Worm (Caenorhabditis elegans) whole organism, L1 larva: Measurements from ENCODE around the gene pgap-1.

Experiments
- C04F5.9 ChIP-seq: sonication (generic microtip); optimal IDR thresholded peaks from 2 replicates; lab custom pipeline; 2016; ENCODE audit warnings: missing genetic modification characterization, missing compliant biosample characterization
- C16A3.4 ChIP-seq: fragments of 150-350 bp; optimal IDR thresholded peaks from 2 replicates; lab custom pipeline; 2014; ENCODE audit warnings: missing biosample characterization, missing genetic modification characterization
- C34B4.2 ChIP-seq: sonication (generic microtip); optimal IDR thresholded peaks from 2 replicates; lab custom pipeline; 2017; ENCODE audit warnings: mild to moderate bottlenecking, missing genetic modification characterization, missing compliant biosample characterization
- F16B12.6 ChIP-seq: fragments of 150-350 bp; optimal IDR thresholded peaks from 2 replicates; lab custom pipeline; 2014; ENCODE audit warnings: missing biosample characterization, missing genetic modification characterization
- Y116A8C.19 ChIP-seq: sonication (generic microtip); optimal IDR thresholded peaks from 2 replicates; lab custom pipeline; 2016; ENCODE audit warnings: missing compliant biosample characterization, missing genetic modification characterization, borderline replicate concordance
- aha-1 ChIP-seq: fragments of 150-350 bp; optimal IDR thresholded peaks from 2 replicates; lab custom pipeline; 2014; ENCODE audit warnings: missing biosample characterization, missing genetic modification characterization
- ama-1 ChIP-seq: fragments of 150-350 bp; optimal IDR thresholded peaks from 2 replicates; lab custom pipeline; 2014
- blmp-1 ChIP-seq: fragments of 150-350 bp; optimal IDR thresholded peaks from 2 replicates; lab custom pipeline; 2014; ENCODE audit warnings: missing biosample characterization, missing genetic modification characterization
- ceh-8 ChIP-seq: fragments of 200-800 bp; sonication (Bioruptor generic); optimal IDR thresholded peaks from 2 replicates; lab custom pipeline; 2018; ENCODE audit warnings: mild to moderate bottlenecking, missing genetic modification characterization, moderate library complexity, missing compliant biosample characterization
- ceh-82 ChIP-seq, 3 experiments: fragments of 150-350 bp in 1 of 3; sonication (generic microtip) in 2 of 3; optimal IDR thresholded peaks; 2 replicates each; lab custom pipeline; 2014 to 2017; ENCODE audit warnings: missing biosample characterization in 3 of 3, missing genetic modification characterization in 3 of 3
- ceh-90 ChIP-seq: sonication (generic microtip); optimal IDR thresholded peaks from 2 replicates; lab custom pipeline; 2016; ENCODE audit warnings: missing genetic modification characterization, missing compliant biosample characterization
- ces-1 ChIP-seq: fragments of 150-350 bp; optimal IDR thresholded peaks from 2 replicates; lab custom pipeline; 2014; ENCODE audit warnings: missing biosample characterization, missing genetic modification reagents, missing genetic modification characterization
- efl-1 ChIP-seq, 4 experiments: fragments of 150-350 bp; optimal IDR thresholded peaks in 3 of 4; peaks in 1 of 4; 1 replicate in 1 of 4; 2 replicates in 3 of 4; lab custom pipeline; 2014; ENCODE audit warnings: missing biosample characterization in 2 of 4, missing genetic modification characterization in 2 of 4, missing genetic modification reagents in 2 of 4
- efl-3 ChIP-seq: fragments of 200-800 bp; sonication (Bioruptor generic); optimal IDR thresholded peaks from 2 replicates; lab custom pipeline; 2018; ENCODE audit warnings: mild to moderate bottlenecking, missing genetic modification characterization, missing compliant biosample characterization
- egl-13 ChIP-seq: sonication (generic microtip); optimal IDR thresholded peaks from 2 replicates; lab custom pipeline; 2016; ENCODE audit warnings: missing genotype, missing genetic modification reagents, missing genetic modification characterization, missing compliant biosample characterization
- egl-27 ChIP-seq, 2 experiments: fragments of 150-350 bp in 1 of 2; sonication (generic microtip); optimal IDR thresholded peaks; 3 replicates each; lab custom pipeline; 2017 to 2018; ENCODE audit warnings: missing biosample characterization in 2 of 2, missing genetic modification characterization in 2 of 2, missing genetic modification reagents in 2 of 2
- elt-3 ChIP-seq, 6 experiments: fragments of 150-350 bp in 1 of 6; sonication (generic microtip); optimal IDR thresholded peaks; 2 replicates each; lab custom pipeline; 2017 to 2018; ENCODE audit warnings: missing biosample characterization in 6 of 6, missing genetic modification characterization in 6 of 6, inconsistent platforms in 1 of 6
- fkh-4 ChIP-seq: sonication (generic microtip); optimal IDR thresholded peaks from 2 replicates; lab custom pipeline; 2016; ENCODE audit warnings: missing compliant biosample characterization, missing genetic modification characterization, borderline replicate concordance
- fkh-8 ChIP-seq: sonication (generic microtip); optimal IDR thresholded peaks from 2 replicates; lab custom pipeline; 2016; ENCODE audit warnings: mild to moderate bottlenecking, missing genetic modification characterization, missing compliant biosample characterization
- grh-1 ChIP-seq: fragments of 200-800 bp; sonication (Bioruptor generic); IDR thresholded peaks from 2 replicates; pipeline ENCODE4 v1.3.6; 2022; ENCODE audit warnings: missing genetic modification reagents, missing genetic modification characterization, missing compliant biosample characterization
- hlh-4 ChIP-seq: sonication (generic microtip); optimal IDR thresholded peaks from 2 replicates; lab custom pipeline; 2016; ENCODE audit warnings: mild to moderate bottlenecking, missing genetic modification characterization, missing compliant biosample characterization
- isw-1 ChIP-seq: fragments of 200-800 bp; sonication (Bioruptor generic); IDR thresholded peaks from 2 replicates; pipeline ENCODE4 v1.3.6; 2022; ENCODE audit warnings: missing genetic modification characterization, missing compliant biosample characterization
- jun-1 ChIP-seq: fragments of 150-350 bp; optimal IDR thresholded peaks from 2 replicates; lab custom pipeline; 2014; ENCODE audit warnings: missing biosample characterization, missing genetic modification reagents, missing genetic modification characterization
- lin-15B ChIP-seq: fragments of 150-350 bp; sonication (generic microtip); optimal IDR thresholded peaks from 3 replicates; lab custom pipeline; 2014; ENCODE audit warnings: missing biosample characterization, missing genetic modification characterization
- lin-35 ChIP-seq, 2 experiments: fragments of 150-350 bp; optimal IDR thresholded peaks; 2 replicates each; lab custom pipeline; 2014; ENCODE audit warnings: missing biosample characterization in 2 of 2, missing genetic modification characterization in 2 of 2, missing genetic modification reagents in 2 of 2
- lin-39 ChIP-seq: fragments of 150-350 bp; optimal IDR thresholded peaks from 2 replicates; lab custom pipeline; 2014; ENCODE audit warnings: missing biosample characterization, missing genetic modification reagents, missing genetic modification characterization
- lir-3 ChIP-seq: sonication (generic microtip); optimal IDR thresholded peaks from 2 replicates; lab custom pipeline; 2016; ENCODE audit warnings: mild to moderate bottlenecking, missing genetic modification characterization, moderate library complexity, missing compliant biosample characterization; ENCODE audit not compliant: poor library complexity
- lsy-2 ChIP-seq, 2 experiments: fragments of 150-350 bp; optimal IDR thresholded peaks; 2 replicates each; lab custom pipeline; 2014; ENCODE audit warnings: missing biosample characterization in 2 of 2, missing genetic modification characterization in 2 of 2
- mdl-1 ChIP-seq, 2 experiments: fragments of 150-350 bp; optimal IDR thresholded peaks; 2 replicates each; lab custom pipeline; 2014 to 2017; ENCODE audit warnings: missing biosample characterization in 2 of 2, missing genetic modification characterization in 2 of 2, inconsistent platforms in 1 of 2
- mef-2 ChIP-seq: fragments of 150-350 bp; optimal IDR thresholded peaks from 2 replicates; lab custom pipeline; 2014; ENCODE audit warnings: missing biosample characterization, missing genetic modification characterization
- mep-1 ChIP-seq: fragments of 150-350 bp; optimal IDR thresholded peaks from 2 replicates; lab custom pipeline; 2014; ENCODE audit warnings: missing biosample characterization, missing genetic modification characterization
- nhr-12 ChIP-seq: sonication (generic microtip); optimal IDR thresholded peaks from 2 replicates; lab custom pipeline; 2017; ENCODE audit warnings: missing biosample characterization, missing genetic modification characterization
- nhr-237 ChIP-seq: fragments of 150-350 bp; optimal IDR thresholded peaks from 2 replicates; lab custom pipeline; 2014; ENCODE audit warnings: missing biosample characterization, missing genetic modification characterization
- nhr-28 ChIP-seq: fragments of 150-350 bp; optimal IDR thresholded peaks from 2 replicates; lab custom pipeline; 2014; ENCODE audit warnings: missing biosample characterization, missing genetic modification characterization
- nhr-71 ChIP-seq: sonication (generic microtip); optimal IDR thresholded peaks from 2 replicates; lab custom pipeline; 2016; ENCODE audit warnings: mild to moderate bottlenecking, missing genetic modification characterization, moderate library complexity, missing compliant biosample characterization
- nhr-77 ChIP-seq: fragments of 150-350 bp; optimal IDR thresholded peaks from 2 replicates; lab custom pipeline; 2014; ENCODE audit warnings: missing biosample characterization, missing genetic modification characterization
- nhr-84 ChIP-seq: sonication (generic microtip); optimal IDR thresholded peaks from 2 replicates; lab custom pipeline; 2017; ENCODE audit warnings: missing biosample characterization, missing genetic modification characterization
- pag-3 ChIP-seq: sonication (generic microtip); optimal IDR thresholded peaks from 2 replicates; lab custom pipeline; 2017; ENCODE audit warnings: missing genetic modification characterization, mild to moderate bottlenecking, missing compliant biosample characterization, antibody characterized with exemption, borderline replicate concordance; ENCODE audit not compliant: insufficient read depth
- pqm-1 ChIP-seq: sonication (generic microtip); optimal IDR thresholded peaks from 3 replicates; lab custom pipeline; 2017; ENCODE audit warnings: missing biosample characterization, missing genetic modification characterization
- skn-1 ChIP-seq: fragments of 150-350 bp; optimal IDR thresholded peaks from 2 replicates; lab custom pipeline; 2014; ENCODE audit warnings: missing biosample characterization, missing genetic modification characterization
- sox-4 ChIP-seq: sonication (generic microtip); optimal IDR thresholded peaks from 2 replicates; lab custom pipeline; 2016; ENCODE audit warnings: missing genetic modification characterization, missing compliant biosample characterization
- swsn-7 ChIP-seq: sonication (generic microtip); optimal IDR thresholded peaks from 2 replicates; lab custom pipeline; 2016; ENCODE audit warnings: missing genetic modification characterization, missing compliant biosample characterization
- unc-130 ChIP-seq: fragments of 150-350 bp; optimal IDR thresholded peaks from 2 replicates; lab custom pipeline; 2017; ENCODE audit warnings: missing biosample characterization, missing genetic modification characterization, inconsistent platforms
- unc-30 ChIP-seq: sonication (generic microtip); optimal IDR thresholded peaks from 2 replicates; lab custom pipeline; 2017; ENCODE audit warnings: missing biosample characterization, missing genetic modification characterization
- unc-86 ChIP-seq: sonication (generic microtip); optimal IDR thresholded peaks from 2 replicates; lab custom pipeline; 2016; ENCODE audit warnings: missing genetic modification characterization, missing compliant biosample characterization
- unc-98 ChIP-seq: fragments of 200-800 bp; sonication (Bioruptor generic); IDR thresholded peaks from 2 replicates; pipeline ENCODE4 v1.3.6; 2022; ENCODE audit warnings: missing genetic modification characterization, missing compliant biosample characterization
- vab-15 ChIP-seq: sonication (generic microtip); optimal IDR thresholded peaks from 2 replicates; lab custom pipeline; 2017; ENCODE audit warnings: missing genotype, mild to moderate bottlenecking, missing genetic modification characterization, missing compliant biosample characterization
- ztf-11 ChIP-seq, 2 experiments: sonication (generic microtip); optimal IDR thresholded peaks; 2 replicates each; lab custom pipeline; 2016 to 2017; ENCODE audit warnings: missing genetic modification characterization in 2 of 2, missing biosample characterization in 1 of 2, missing compliant biosample characterization in 1 of 2

pgap-1 gene

ce11 chrV:11196631-11197258 is 44.9 kb upstream of the pgap-1 start (continued):
- TF ChIP-seq egl-27 (tag; optimal IDR thresholded peaks at IDR 0.05; lab: Kevin White, UChicago) (no peak), skn-1 (no peak), mdl-1 (tag; optimal IDR thresholded peaks at IDR 0.05; lab: Kevin White, UChicago) (no peak), lir-3 (tag; lab: Kevin White, UChicago) (no peak), aha-1 (no peak), Y116A8C.19 (tag; lab: Kevin White, UChicago) (no peak), nhr-28 (tag; lab: Kevin White, UChicago) (no peak), nhr-84 (tag; lab: Kevin White, UChicago) (no peak), pqm-1 (tag; lab: Kevin White, UChicago) (no peak), mef-2 (no peak), pag-3 (tag; lab: Kevin White, UChicago) (no peak), nhr-71 (tag; lab: Kevin White, UChicago) (peak; percentile 48), C04F5.9 (tag; lab: Kevin White, UChicago) (no peak), C34B4.2 (tag; lab: Kevin White, UChicago) (no peak), hlh-4 (tag; lab: Kevin White, UChicago) (no peak), isw-1 (no peak), lin-35 (GFP tag; optimal IDR thresholded peaks at IDR 0.05; lab: Kevin White, UChicago) (peak in 1 of 2 experiments; percentile 34), fkh-8 (tag; lab: Kevin White, UChicago) (no peak), jun-1 (no peak), ceh-90 (tag; lab: Kevin White, UChicago) (no peak), nhr-12 (tag; lab: Kevin White, UChicago) (no peak), ceh-8 (GFP tag; lab: Kevin White, UChicago) (no peak), ztf-11 (tag; optimal IDR thresholded peaks at IDR 0.05; lab: Kevin White, UChicago) (no peak), ama-1 (lab: Kevin White, UChicago) (no peak), lsy-2 (tag; optimal IDR thresholded peaks at IDR 0.05; lab: Kevin White, UChicago) (peak in 1 of 2 experiments; percentile 21), blmp-1 (tag; lab: Kevin White, UChicago) (peak; percentile 79), vab-15 (tag; lab: Kevin White, UChicago) (no peak), unc-130 (no peak), F16B12.6 (tag; lab: Kevin White, UChicago) (no peak)

- TF ChIP-seq lsy-2 (tag; optimal IDR thresholded peaks at IDR 0.05; lab: Kevin White, UChicago) (no peak), efl-3 (GFP tag; lab: Kevin White, UChicago) (no peak), nhr-237 (tag; lab: Kevin White, UChicago) (no peak), C34B4.2 (tag; lab: Kevin White, UChicago) (no peak), mdl-1 (tag; optimal IDR thresholded peaks at IDR 0.05; lab: Kevin White, UChicago) (no peak), ces-1 (GFP tag; lab: Kevin White, UChicago) (no peak), sox-4 (tag; lab: Kevin White, UChicago) (no peak), unc-86 (tag; lab: Kevin White, UChicago) (no peak), ama-1 (lab: Kevin White, UChicago) (no peak), unc-98 (GFP tag; lab: Robert Waterston, UW) (no peak), grh-1 (GFP tag; lab: Robert Waterston, UW) (no peak), swsn-7 (tag; lab: Kevin White, UChicago) (no peak), efl-1 (optimal IDR thresholded peaks at IDR 0.05; lab: Kevin White, UChicago) (no peak), efl-1 (GFP tag; optimal IDR thresholded peaks at IDR 0.05 in 1 of 2; lab: Kevin White, UChicago) (no peak), unc-30 (no peak), fkh-4 (no peak), blmp-1 (tag; lab: Kevin White, UChicago) (peak; percentile 95), pag-3 (tag; lab: Kevin White, UChicago) (no peak), lin-15B (tag; lab: Kevin White, UChicago) (no peak), C16A3.4 (no peak), elt-3 (tag; optimal IDR thresholded peaks at IDR 0.05; lab: Kevin White, UChicago) (no peak), egl-13 (tag; lab: Kevin White, UChicago) (no peak), lin-39 (tag; lab: Kevin White, UChicago) (no peak), nhr-77 (tag; lab: Kevin White, UChicago) (no peak), mep-1 (tag; lab: Kevin White, UChicago) (peak; percentile 0), ceh-82 (tag; optimal IDR thresholded peaks at IDR 0.05; lab: Kevin White, UChicago) (peak in 1 of 3 experiments; percentile 8)
- TF ChIP-seq, all 84 proteins: peak for 3
Observed at ce11 chrV:11198094-11198493, 43.6 kb upstream of the pgap-1 start.
